Fruit fly (Drosophila melanogaster): ENCODE measurements around the gene car.

The car gene

dm6 chrX:19597684-19598363 lies 32.0 kb downstream of the car start, which contains the start of gene RpS10b:
Gene RpS10b, plus strand, starts transcription at chrX:19598031.
- TF ChIP-seq ttk (optimal IDR thresholded peaks at IDR 0.05) (no peak), Sin3A (optimal IDR thresholded peaks at IDR 0.05) (no peak), insv (optimal IDR thresholded peaks at IDR 0.05) (no peak), h (optimal IDR thresholded peaks at IDR 0.05) (no peak), Myc (optimal IDR thresholded peaks at IDR 0.05) (no peak), psq (optimal IDR thresholded peaks at IDR 0.05) (no peak)

- no peak for TF ChIP-seq Sin3A (optimal IDR thresholded peaks at IDR 0.05)
- TF ChIP-seq ttk (optimal IDR thresholded peaks at IDR 0.05): no peak
These were observed 32.7 kb downstream of the car start for dm6 chrX:19598503-19598902.

- no peak for TF ChIP-seq Sin3A (optimal IDR thresholded peaks at IDR 0.05)
- TF ChIP-seq Myc (optimal IDR thresholded peaks at IDR 0.05): no peak
- TF ChIP-seq ttk (optimal IDR thresholded peaks at IDR 0.05): no peak
- no peak for TF ChIP-seq psq (optimal IDR thresholded peaks at IDR 0.05)
- TF ChIP-seq insv (optimal IDR thresholded peaks at IDR 0.05): no peak
- TF ChIP-seq h (optimal IDR thresholded peaks at IDR 0.05): no peak
These were observed 35.8 kb downstream of the car start, which contains the start of gene CG14220 for dm6 chrX:19601644-19602043. Gene CG14220, minus strand, starts transcription at chrX:19601851.

dm6 chrX:19602483-19602882 lies 36.7 kb downstream of the car start:
- TF ChIP-seq Sin3A (optimal IDR thresholded peaks at IDR 0.05) (no peak), h (optimal IDR thresholded peaks at IDR 0.05) (no peak), Myc (optimal IDR thresholded peaks at IDR 0.05) (no peak)

- TF ChIP-seq h (optimal IDR thresholded peaks at IDR 0.05) (no peak), Sin3A (optimal IDR thresholded peaks at IDR 0.05) (no peak), psq (optimal IDR thresholded peaks at IDR 0.05) (no peak), ttk (optimal IDR thresholded peaks at IDR 0.05) (no peak), Myc (optimal IDR thresholded peaks at IDR 0.05) (no peak), insv (optimal IDR thresholded peaks at IDR 0.05) (no peak)
These were observed 38.1 kb downstream of the car start for dm6 chrX:19603953-19604352.

dm6 chrX:19604997-19605396 lies 39.2 kb downstream of the car start, which contains the start of gene CG14207:
Gene CG14207, plus strand, starts transcription at chrX:19605199.
- TF ChIP-seq Myc (optimal IDR thresholded peaks at IDR 0.05) (no peak), psq (optimal IDR thresholded peaks at IDR 0.05) (no peak), Sin3A (optimal IDR thresholded peaks at IDR 0.05) (no peak), ttk (optimal IDR thresholded peaks at IDR 0.05) (no peak), insv (optimal IDR thresholded peaks at IDR 0.05) (no peak), h (optimal IDR thresholded peaks at IDR 0.05) (no peak)

dm6 chrX:19605915-19606314 lies 40.1 kb downstream of the car start:
- no peak for TF ChIP-seq ttk (optimal IDR thresholded peaks at IDR 0.05)
- no peak for TF ChIP-seq psq (optimal IDR thresholded peaks at IDR 0.05)
- TF ChIP-seq Myc (optimal IDR thresholded peaks at IDR 0.05): no peak
- TF ChIP-seq h (optimal IDR thresholded peaks at IDR 0.05): no peak
- TF ChIP-seq Sin3A (optimal IDR thresholded peaks at IDR 0.05): no peak
- TF ChIP-seq insv (optimal IDR thresholded peaks at IDR 0.05): no peak

dm6 chrX:19606558-19606957 lies 40.7 kb downstream of the car start:
- TF ChIP-seq Sin3A (optimal IDR thresholded peaks at IDR 0.05) (no peak), Myc (optimal IDR thresholded peaks at IDR 0.05) (no peak), insv (optimal IDR thresholded peaks at IDR 0.05) (no peak), psq (optimal IDR thresholded peaks at IDR 0.05) (no peak), h (optimal IDR thresholded peaks at IDR 0.05) (no peak)

dm6 chrX:19606971-19607370 lies 41.2 kb downstream of the car start:
- TF ChIP-seq h (optimal IDR thresholded peaks at IDR 0.05): no peak
- no peak for TF ChIP-seq Sin3A (optimal IDR thresholded peaks at IDR 0.05)
- TF ChIP-seq insv (optimal IDR thresholded peaks at IDR 0.05): no peak
- no peak for TF ChIP-seq Myc (optimal IDR thresholded peaks at IDR 0.05)
- no peak for TF ChIP-seq ttk (optimal IDR thresholded peaks at IDR 0.05)
- no peak for TF ChIP-seq psq (optimal IDR thresholded peaks at IDR 0.05)

dm6 chrX:19608042-19608609 lies 42.3 kb downstream of the car start:
- no peak for TF ChIP-seq h (optimal IDR thresholded peaks at IDR 0.05)
- no peak for TF ChIP-seq insv (optimal IDR thresholded peaks at IDR 0.05)
- TF ChIP-seq ttk (optimal IDR thresholded peaks at IDR 0.05): no peak
- no peak for TF ChIP-seq psq (optimal IDR thresholded peaks at IDR 0.05)
- TF ChIP-seq Sin3A (optimal IDR thresholded peaks at IDR 0.05): no peak
- no peak for TF ChIP-seq Myc (optimal IDR thresholded peaks at IDR 0.05)

- TF ChIP-seq psq (optimal IDR thresholded peaks at IDR 0.05) (no peak), Sin3A (optimal IDR thresholded peaks at IDR 0.05) (no peak), Myc (optimal IDR thresholded peaks at IDR 0.05) (no peak), insv (optimal IDR thresholded peaks at IDR 0.05) (no peak), h (optimal IDR thresholded peaks at IDR 0.05) (no peak), ttk (optimal IDR thresholded peaks at IDR 0.05) (no peak)
These were observed 45.4 kb downstream of the car start, which contains the start of the genes Shawn and Tyler for dm6 chrX:19611226-19611625. Gene Shawn, plus strand, starts transcription at chrX:19611526. Gene Tyler, plus strand, starts transcription at chrX:19611526.

- TF ChIP-seq insv (optimal IDR thresholded peaks at IDR 0.05): no peak
- no peak for TF ChIP-seq h (optimal IDR thresholded peaks at IDR 0.05)
- no peak for TF ChIP-seq Sin3A (optimal IDR thresholded peaks at IDR 0.05)
- no peak for TF ChIP-seq psq (optimal IDR thresholded peaks at IDR 0.05)
These were observed 47.7 kb downstream of the car start for dm6 chrX:19613473-19613872.
